Worm (Caenorhabditis elegans): ENCODE measurements around the gene R166.2.

ce11 chrII:10509746-10510145, 27.7 kb downstream of the R166.2 start, which contains the start of gene F59B10.2:
- no peak for TF ChIP-seq tra-4 (tag; optimal IDR thresholded peaks at IDR 0.05)
- TF ChIP-seq ama-1 (optimal IDR thresholded peaks at IDR 0.05): no peak
- no peak for TF ChIP-seq ceh-13 (GFP tag; optimal IDR thresholded peaks at IDR 0.05)
- TF ChIP-seq flt-1 (GFP tag; IDR thresholded peaks at IDR 0.05): no peak

Data from whole organism, early embryonic.